Worm (Caenorhabditis elegans): ENCODE data around the gene col-95.

DNA sequence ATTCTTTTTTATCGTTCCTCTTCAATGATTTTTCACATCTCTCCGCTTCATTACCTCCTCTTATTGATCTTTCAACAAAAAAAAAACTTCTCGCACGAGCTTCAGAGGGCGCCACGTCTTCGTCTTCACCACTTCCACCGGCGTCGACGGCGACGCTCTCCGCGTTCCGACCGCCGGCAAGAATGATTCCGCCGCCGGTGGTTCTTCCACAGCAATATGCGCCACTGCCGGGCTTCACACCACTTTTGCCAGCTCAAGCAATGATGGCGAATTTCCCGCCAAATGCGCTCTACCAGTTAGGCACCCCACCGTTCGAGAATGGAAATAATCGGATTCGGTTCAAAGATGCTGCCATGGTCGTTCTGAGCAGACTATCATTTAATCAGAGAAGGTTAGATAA lies 20.8 kb upstream of the col-95 start:
- TF ChIP-seq klf-2 (GFP tag; conservative IDR thresholded peaks at IDR 0.05) (no peak), med-1 (GFP tag; optimal IDR thresholded peaks at IDR 0.05; ENCODE audit: insufficient read depth) (no peak), tab-1 (GFP tag; IDR thresholded peaks at IDR 0.05) (no peak), T22C8.4 (GFP tag; IDR thresholded peaks at IDR 0.05) (no peak), cog-1 (tag; optimal IDR thresholded peaks at IDR 0.05) (no peak), flt-1 (GFP tag; IDR thresholded peaks at IDR 0.05) (no peak), ztf-29 (GFP tag; IDR thresholded peaks at IDR 0.05) (no peak)

Data from whole organism, midembryonic.